Worm (Caenorhabditis elegans): ENCODE data around the gene heh-1.

DNA sequence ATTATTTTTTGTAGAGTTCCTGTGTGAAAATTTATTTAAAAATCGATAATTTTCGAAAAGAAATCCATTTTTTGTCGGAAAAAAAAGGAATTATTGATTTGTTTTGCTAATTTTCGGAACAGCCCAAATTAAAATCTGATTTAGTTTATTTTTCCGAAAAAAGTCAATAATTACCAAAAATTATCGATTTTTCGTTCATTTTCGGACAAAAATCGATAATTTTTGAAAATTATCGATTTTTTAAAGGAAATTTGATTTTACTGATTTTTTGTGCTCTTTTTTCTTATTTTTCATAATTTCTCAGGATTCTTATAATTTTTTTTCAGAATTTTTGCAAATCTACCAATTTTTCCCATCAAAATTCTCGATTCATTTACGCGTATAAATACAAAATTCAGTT is 42.0 kb upstream of the heh-1 start:
- no peak for TF ChIP-seq pqm-1 (tag; optimal IDR thresholded peaks at IDR 0.05)
- TF ChIP-seq ztf-7 (tag; optimal IDR thresholded peaks at IDR 0.05): no peak
- no peak for TF ChIP-seq fos-1 (tag; optimal IDR thresholded peaks at IDR 0.05)
- TF ChIP-seq mdl-1 (tag; optimal IDR thresholded peaks at IDR 0.05): no peak

Data from whole organism, L4 larva.